Worm (Caenorhabditis elegans) whole organism, L4/young adult: ENCODE data around the gene C46F9.5.

Experiments used
- W03F9.2 ChIP-seq: fragments of 150-350 bp; optimal IDR thresholded peaks from 2 replicates; lab custom pipeline; 2014; ENCODE audit warnings: missing biosample characterization, missing genetic modification characterization
- dao-5 ChIP-seq: sonication (generic microtip); optimal IDR thresholded peaks from 2 replicates; lab custom pipeline; 2016; ENCODE audit warnings: missing genotype, missing genetic modification characterization, moderate library complexity, missing compliant biosample characterization
- him-1 ChIP-seq: sonication (generic microtip); optimal IDR thresholded peaks from 2 replicates; lab custom pipeline; 2016; ENCODE audit warnings: missing genotype, missing genetic modification reagents, missing genetic modification characterization, missing compliant biosample characterization

DNA sequence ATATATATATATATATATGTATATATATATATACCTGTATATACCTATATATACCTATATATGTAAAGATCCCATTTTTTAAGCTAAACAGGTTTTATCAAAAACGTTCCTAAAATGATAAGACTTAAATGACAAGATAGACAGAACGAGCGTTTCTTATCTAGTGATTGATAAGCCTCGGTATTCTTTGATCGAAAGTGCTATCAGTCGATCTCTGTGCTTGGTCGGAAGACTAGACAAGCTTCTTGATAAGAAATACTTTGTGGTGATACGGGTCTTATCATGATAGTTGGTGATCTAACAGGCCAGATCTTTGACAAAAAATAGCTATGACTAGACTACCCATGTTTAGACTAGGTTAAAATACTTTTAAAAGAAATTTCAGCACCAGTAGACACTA lies 43.7 kb upstream of the C46F9.5 start:
- TF ChIP-seq dao-5 (tag; lab: Kevin White, UChicago) (no peak), W03F9.2 (tag; lab: Kevin White, UChicago) (no peak), him-1 (tag; lab: Kevin White, UChicago) (no peak)
